Fruit fly (Drosophila melanogaster): Measurements from ENCODE around the gene Atg4b.
A peak's percentile ranks its signal among the peaks of the same experiment; 100 is the strongest.

Gene Atg4b

dm6 chr3R:15350993-15351426, 5.7 kb downstream of the Atg4b start, which contains the start of the genes Trs33 and Tmtc4 (continued):
- TF ChIP-seq HLH54F (GFP tag; optimal IDR thresholded peaks at IDR 0.05) (no peak), Antp (GFP tag; optimal IDR thresholded peaks at IDR 0.05) (no peak), CG32767 (GFP tag; IDR thresholded peaks at IDR 0.05) (peak; percentile 22; the same call in 1 of the 2 replicates), Nf-YB (GFP tag; optimal IDR thresholded peaks at IDR 0.05) (no peak), bab2 (GFP tag; optimal IDR thresholded peaks at IDR 0.05) (no peak), CG6813 (GFP tag; optimal IDR thresholded peaks at IDR 0.05) (no peak), Mes4 (GFP tag; optimal IDR thresholded peaks at IDR 0.05) (no peak), vnd (GFP tag; IDR thresholded peaks at IDR 0.05; ENCODE audit: partially characterized antibody) (no peak), CG11696 (GFP tag; IDR thresholded peaks at IDR 0.05) (no peak), Max (GFP tag; optimal IDR thresholded peaks at IDR 0.05) (no peak), CG14014 (GFP tag; IDR thresholded peaks at IDR 0.05) (no peak), Lim3 (GFP tag; IDR thresholded peaks at IDR 0.05) (no peak), fd102C (GFP tag; optimal IDR thresholded peaks at IDR 0.05) (no peak), amos (GFP tag; IDR thresholded peaks at IDR 0.05; ENCODE audit: partially characterized antibody) (no peak), Oli (tag; optimal IDR thresholded peaks at IDR 0.05) (no peak), sens (GFP tag) (peak; percentile 67), zfh1 (GFP tag; IDR thresholded peaks at IDR 0.05) (no peak; the same call in 2 of the 3 replicates), crp (GFP tag; optimal IDR thresholded peaks at IDR 0.05) (peak in 1 of 2 experiments; percentile 89), Optix (GFP tag; IDR thresholded peaks at IDR 0.05) (no peak), inv (GFP tag; IDR thresholded peaks at IDR 0.05; ENCODE audit: partially characterized antibody) (no peak), dimm (GFP tag; IDR thresholded peaks at IDR 0.05) (no peak), CG12104 (GFP tag; optimal IDR thresholded peaks at IDR 0.05) (peak; percentile 21), CG13775 (GFP tag; optimal IDR thresholded peaks at IDR 0.05) (peak; percentile 35), CG12659 (GFP tag; optimal IDR thresholded peaks at IDR 0.05) (peak; percentile 61), CG12391 (tag; optimal IDR thresholded peaks at IDR 0.05) (peak; percentile 72), nerfin-1 (tag; optimal IDR thresholded peaks at IDR 0.05) (peak; percentile 46), Dip3 (GFP tag; optimal IDR thresholded peaks at IDR 0.05) (no peak), Dek (tag; optimal IDR thresholded peaks at IDR 0.05) (no peak), pzg (GFP tag; optimal IDR thresholded peaks at IDR 0.05) (peak; percentile 37), D19B (GFP tag; optimal IDR thresholded peaks at IDR 0.05) (no peak), CG16779 (GFP tag; IDR thresholded peaks at IDR 0.05) (no peak), CG31388 (GFP tag; optimal IDR thresholded peaks at IDR 0.05) (no peak), E2f2 (GFP tag; IDR thresholded peaks at IDR 0.05) (no peak), zf30C (GFP tag; optimal IDR thresholded peaks at IDR 0.05) (peak; percentile 35), lmd (GFP tag; IDR thresholded peaks at IDR 0.05) (no peak), Hsf (GFP tag; optimal IDR thresholded peaks at IDR 0.05) (peak; percentile 21), Dad (GFP tag; optimal IDR thresholded peaks at IDR 0.05) (no peak), CG6791 (GFP tag; IDR thresholded peaks at IDR 0.05; ENCODE audit: partially characterized antibody) (no peak), dan (GFP tag; IDR thresholded peaks at IDR 0.05) (no peak), CG11456 (GFP tag; IDR thresholded peaks at IDR 0.05) (no peak), kni (GFP tag; optimal IDR thresholded peaks at IDR 0.05) (peak; percentile 99), nom (GFP tag; optimal IDR thresholded peaks at IDR 0.05) (no peak), CG17385 (GFP tag; optimal IDR thresholded peaks at IDR 0.05) (peak; percentile 44), CG4360 (GFP tag; IDR thresholded peaks at IDR 0.05) (peak; percentile 41; the same call in 1 of the 2 replicates), CG2120 (GFP tag; optimal IDR thresholded peaks at IDR 0.05) (peak; percentile 56), sob (GFP tag; IDR thresholded peaks at IDR 0.05) (no peak), YL-1 (GFP tag; optimal IDR thresholded peaks at IDR 0.05) (peak; percentile 11), cwo (GFP tag; optimal IDR thresholded peaks at IDR 0.05) (no peak), maf-S (GFP tag; optimal IDR thresholded peaks at IDR 0.05) (no peak), Dll (GFP tag; IDR thresholded peaks at IDR 0.05; ENCODE audit: partially characterized antibody) (0 out of 4 replicates have a peak, but pooled peaks have one; percentile 10), Fer3 (tag; optimal IDR thresholded peaks at IDR 0.05) (peak; percentile 32)
